Fruit fly (Drosophila melanogaster): ENCODE results near the gene CG14937.

- TF ChIP-seq Sin3A (optimal IDR thresholded peaks at IDR 0.05) (no peak), h (optimal IDR thresholded peaks at IDR 0.05) (no peak), Myc (optimal IDR thresholded peaks at IDR 0.05) (no peak), psq (optimal IDR thresholded peaks at IDR 0.05) (no peak)
These were observed 29.7 kb upstream of the CG14937 start for dm6 chr2L:11823470-11824162.

Data from Kc167 (cell line).